Worm (Caenorhabditis elegans) whole organism, L3 larva: ENCODE data around the gene C52B9.4.

Experiments
- nhr-11 ChIP-seq: fragments of 150-350 bp; optimal IDR thresholded peaks from 2 replicates; lab custom pipeline; 2014; ENCODE audit warnings: missing biosample characterization, missing genetic modification characterization
- pha-4 ChIP-seq: fragments of 150-350 bp; optimal IDR thresholded peaks from 2 replicates; lab custom pipeline; 2014; ENCODE audit warnings: missing biosample characterization, missing genetic modification reagents, missing genetic modification characterization
- skn-1 ChIP-seq: fragments of 150-350 bp; optimal IDR thresholded peaks from 2 replicates; lab custom pipeline; 2014; ENCODE audit warnings: missing biosample characterization, missing genetic modification characterization
- ztf-11 ChIP-seq: fragments of 150-350 bp; optimal IDR thresholded peaks from 2 replicates; lab custom pipeline; 2014; ENCODE audit warnings: missing biosample characterization, missing genetic modification characterization

- TF ChIP-seq nhr-11 (tag; lab: Kevin White, UChicago) = no peak
- no peak for TF ChIP-seq skn-1 (tag; lab: Kevin White, UChicago)
- no peak for TF ChIP-seq ztf-11 (tag; lab: Kevin White, UChicago)
- TF ChIP-seq pha-4 = no peak
Observed at ce11 chrX:4218174-4218573, 42.3 kb upstream of the C52B9.4 start, which contains the start of gene W01H2.2.
